Fruit fly (Drosophila melanogaster): ENCODE results near the gene CG10657.

The CG10657 gene

DNA sequence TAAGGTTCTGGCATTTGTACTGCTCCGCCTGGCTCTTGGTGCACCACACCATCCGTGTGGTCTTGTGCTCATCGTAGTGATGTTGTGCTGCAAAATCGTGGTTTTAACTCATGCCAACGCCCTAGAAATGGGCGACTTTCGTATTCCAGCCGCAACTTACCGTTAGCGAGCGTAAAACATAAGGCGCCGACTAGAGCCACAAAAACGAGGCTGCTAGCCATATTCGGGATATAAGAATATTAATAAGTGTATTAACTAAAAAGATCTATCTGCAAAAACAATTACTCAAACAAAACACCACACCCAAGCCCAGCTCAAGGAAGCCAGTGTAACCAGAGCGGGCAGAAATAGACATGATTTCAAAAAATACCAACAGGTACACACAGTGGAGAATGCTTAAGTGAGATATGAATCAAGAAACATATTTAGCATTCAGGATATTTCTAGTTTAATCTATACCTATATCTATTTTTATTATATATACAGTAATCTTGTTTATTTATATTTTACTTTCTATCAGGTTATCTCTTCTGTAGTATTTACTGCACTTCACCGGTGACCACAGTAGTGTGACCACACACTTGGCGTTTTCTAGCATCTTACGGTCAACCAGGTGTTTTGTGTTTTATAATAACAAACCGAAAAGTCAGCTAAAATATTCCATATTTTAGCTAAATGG lies 36.5 kb upstream of the CG10657 start, which contains the start of the genes Tsf2 and CG34242 (continued):
- peak; percentile 56 for TF ChIP-seq CG6254 (GFP tag; optimal IDR thresholded peaks at IDR 0.05)
- peak; percentile 63 for TF ChIP-seq CG4360 (GFP tag; IDR thresholded peaks at IDR 0.05)
- TF ChIP-seq chm (GFP tag; IDR thresholded peaks at IDR 0.05), result no peak
- peak; percentile 92 for TF ChIP-seq CG14441 (GFP tag; IDR thresholded peaks at IDR 0.05)
- peak; percentile 91 for TF ChIP-seq croc (GFP tag; conservative IDR thresholded peaks at IDR 0.05)
- no peak for TF ChIP-seq emc (GFP tag; optimal IDR thresholded peaks at IDR 0.05)
- TF ChIP-seq CG15011 (GFP tag; optimal IDR thresholded peaks at IDR 0.05), result no peak
- TF ChIP-seq gce (GFP tag; IDR thresholded peaks at IDR 0.05), result peak; percentile 94
- no peak for TF ChIP-seq vnd (GFP tag; IDR thresholded peaks at IDR 0.05; ENCODE audit: partially characterized antibody)
- TF ChIP-seq CG34376 (GFP tag; optimal IDR thresholded peaks at IDR 0.05), result no peak
- no peak for TF ChIP-seq CG4707 (GFP tag; optimal IDR thresholded peaks at IDR 0.05)
- peak; percentile 55 for TF ChIP-seq gt (GFP tag; IDR thresholded peaks at IDR 0.05)
- TF ChIP-seq CG9437 (GFP tag; optimal IDR thresholded peaks at IDR 0.05), result peak; percentile 34
- TF ChIP-seq schlank (tag; optimal IDR thresholded peaks at IDR 0.05), result no peak
- TF ChIP-seq Poxn (GFP tag; IDR thresholded peaks at IDR 0.05), result peak; percentile 31; the same call in 1 of the 2 replicates
- TF ChIP-seq fru (optimal IDR thresholded peaks at IDR 0.05), result no peak
- no peak for TF ChIP-seq HmgD (GFP tag; optimal IDR thresholded peaks at IDR 0.05)
- no peak for TF ChIP-seq shn (GFP tag; optimal IDR thresholded peaks at IDR 0.05)
- TF ChIP-seq slp2 (GFP tag; optimal IDR thresholded peaks at IDR 0.05), result no peak
- TF ChIP-seq CG3995 (GFP tag; optimal IDR thresholded peaks at IDR 0.05), result peak; percentile 61
- TF ChIP-seq CG1024 (GFP tag; IDR thresholded peaks at IDR 0.05), result 0 out of 2 replicates have a peak, but pooled peaks have one; percentile 12
- TF ChIP-seq cad (GFP tag; optimal IDR thresholded peaks at IDR 0.05), result no peak
- no peak for TF ChIP-seq z (GFP tag; IDR thresholded peaks at IDR 0.05)
- TF ChIP-seq Doc2 (GFP tag; IDR thresholded peaks at IDR 0.05), result peak; percentile 52; the same call in 1 of the 2 replicates
- no peak for TF ChIP-seq bbx (GFP tag; IDR thresholded peaks at IDR 0.05; ENCODE audit: partially characterized antibody)
- TF ChIP-seq cwo (GFP tag; optimal IDR thresholded peaks at IDR 0.05), result peak; percentile 64
- no peak for TF ChIP-seq CG1832 (GFP tag; optimal IDR thresholded peaks at IDR 0.05)
- no peak for TF ChIP-seq CG9876 (GFP tag; optimal IDR thresholded peaks at IDR 0.05)
- TF ChIP-seq CG10543 (GFP tag; optimal IDR thresholded peaks at IDR 0.05), result peak; percentile 52
- no peak for TF ChIP-seq zfh2 (GFP tag; optimal IDR thresholded peaks at IDR 0.05)
- no peak for TF ChIP-seq CG14965 (GFP tag; optimal IDR thresholded peaks at IDR 0.05; ENCODE audit: borderline replicate concordance)
- peak; percentile 77; the same call in 2 of the 3 replicates for TF ChIP-seq ken (GFP tag; IDR thresholded peaks at IDR 0.05)
- no peak for TF ChIP-seq Opbp (GFP tag; IDR thresholded peaks at IDR 0.05; ENCODE audit: partially characterized antibody)
- TF ChIP-seq H15 (GFP tag; IDR thresholded peaks at IDR 0.05), result peak; percentile 81; the same call in 2 of the 3 replicates
- TF ChIP-seq CG15269 (tag; optimal IDR thresholded peaks at IDR 0.05), result no peak
- peak; percentile 79 for TF ChIP-seq al (GFP tag; IDR thresholded peaks at IDR 0.05)
- TF ChIP-seq CG2120 (GFP tag; optimal IDR thresholded peaks at IDR 0.05), result peak; percentile 0
- TF ChIP-seq BtbVII (GFP tag; optimal IDR thresholded peaks at IDR 0.05), result peak; percentile 68
- TF ChIP-seq ab (GFP tag; optimal IDR thresholded peaks at IDR 0.05), result no peak
- TF ChIP-seq CG18011 (GFP tag; optimal IDR thresholded peaks at IDR 0.05), result no peak
- TF ChIP-seq kay (GFP tag; optimal IDR thresholded peaks at IDR 0.05), result peak; percentile 70
- peak; percentile 90 for TF ChIP-seq CG15514 (GFP tag; optimal IDR thresholded peaks at IDR 0.05)
- no peak for TF ChIP-seq H2.0 (GFP tag; IDR thresholded peaks at IDR 0.05)
- peak; percentile 61; the same call in 1 of the 2 replicates for TF ChIP-seq CG7372 (GFP tag; IDR thresholded peaks at IDR 0.05)
- peak; percentile 94 for TF ChIP-seq CG11456 (GFP tag; IDR thresholded peaks at IDR 0.05)
- TF ChIP-seq CG3407 (GFP tag; optimal IDR thresholded peaks at IDR 0.05), result peak; percentile 11
- no peak for TF ChIP-seq tio (GFP tag; optimal IDR thresholded peaks at IDR 0.05)
- TF ChIP-seq Rfx (GFP tag; IDR thresholded peaks at IDR 0.05), result peak; percentile 96
- peak; percentile 57 for TF ChIP-seq CG3847 (GFP tag; IDR thresholded peaks at IDR 0.05)
- peak; percentile 18 for TF ChIP-seq CG18764 (GFP tag; optimal IDR thresholded peaks at IDR 0.05)
- peak; percentile 96 for TF ChIP-seq CG32772 (GFP tag; IDR thresholded peaks at IDR 0.05)

Data from whole organism, embryonic.